Worm (Caenorhabditis elegans): ENCODE results near the gene F26G1.2.

- no peak for TF ChIP-seq sox-2 (GFP tag; IDR thresholded peaks at IDR 0.05)
- TF ChIP-seq elt-2 (tag; optimal IDR thresholded peaks at IDR 0.05), result no peak
- TF ChIP-seq ama-1 (optimal IDR thresholded peaks at IDR 0.05), result no peak
- no peak for TF ChIP-seq hlh-30 (tag; optimal IDR thresholded peaks at IDR 0.05; ENCODE audit: insufficient read depth)
- no peak for TF ChIP-seq sox-4 (tag; optimal IDR thresholded peaks at IDR 0.05)
- no peak for TF ChIP-seq tbx-2 (tag; optimal IDR thresholded peaks at IDR 0.05)
- TF ChIP-seq nhr-11 (tag; optimal IDR thresholded peaks at IDR 0.05), result no peak
- no peak for TF ChIP-seq rnt-1 (tag; optimal IDR thresholded peaks at IDR 0.05)
- TF ChIP-seq nfya-1 (tag; optimal IDR thresholded peaks at IDR 0.05), result no peak
- TF ChIP-seq ceh-22 (tag; optimal IDR thresholded peaks at IDR 0.05), result no peak
- TF ChIP-seq Y22D7AL.16 (tag; optimal IDR thresholded peaks at IDR 0.05), result no peak
- no peak for TF ChIP-seq pqm-1 (tag; optimal IDR thresholded peaks at IDR 0.05)
- TF ChIP-seq fkh-10 (GFP tag; optimal IDR thresholded peaks at IDR 0.05), result no peak
- TF ChIP-seq dve-1 (tag; optimal IDR thresholded peaks at IDR 0.05), result no peak
Measured at ce11 chrII:4726750-4727384, 36.0 kb upstream of the F26G1.2 start.
